Worm (Caenorhabditis elegans): ENCODE data around the gene F47B8.10.

ce11 chrV:14320730-14321319 lies 20.9 kb upstream of the F47B8.10 start:
- no peak for TF ChIP-seq ztf-29 (GFP tag; IDR thresholded peaks at IDR 0.05)
- no peak for TF ChIP-seq T22C8.4 (GFP tag; IDR thresholded peaks at IDR 0.05)
- TF ChIP-seq cog-1 (tag; optimal IDR thresholded peaks at IDR 0.05) = no peak
- no peak for TF ChIP-seq flt-1 (GFP tag; IDR thresholded peaks at IDR 0.05)
- no peak for TF ChIP-seq med-1 (GFP tag; optimal IDR thresholded peaks at IDR 0.05; ENCODE audit: insufficient read depth)
- TF ChIP-seq tab-1 (GFP tag; IDR thresholded peaks at IDR 0.05) = no peak
- no peak for TF ChIP-seq klf-2 (GFP tag; conservative IDR thresholded peaks at IDR 0.05)
- no peak for TF ChIP-seq ztf-23 (GFP tag; IDR thresholded peaks at IDR 0.05)

Data from whole organism, midembryonic.